Fruit fly (Drosophila melanogaster) whole organism, embryonic: ENCODE measurements around the gene CG1136.

Experiments
- CG10267 ChIP-seq: fragments of 200-800 bp; sonication (Bioruptor generic); optimal IDR thresholded peaks from 2 replicates; lab custom pipeline; 2018; ENCODE audit warnings: missing biosample characterization, mild to moderate bottlenecking, missing genetic modification characterization, moderate library complexity
- CG11504 ChIP-seq: fragments of 200-800 bp; sonication (Bioruptor generic); optimal IDR thresholded peaks from 3 replicates; lab custom pipeline; 2019; ENCODE audit warnings: missing biosample characterization, mild to moderate bottlenecking, missing genetic modification characterization, moderate library complexity
- CG12236 ChIP-seq: fragments of 200-800 bp; sonication (Bioruptor generic); optimal IDR thresholded peaks from 2 replicates; lab custom pipeline; 2016; ENCODE audit warnings: missing biosample characterization, missing genetic modification characterization
- CG12942 ChIP-seq: fragments of 200-800 bp; sonication (Bioruptor generic); optimal IDR thresholded peaks from 3 replicates; lab custom pipeline; 2016; ENCODE audit warnings: missing biosample characterization, missing genetic modification characterization
- CG13424 ChIP-seq: fragments of 200-800 bp; sonication (Bioruptor generic); optimal IDR thresholded peaks from 2 replicates; lab custom pipeline; 2019; ENCODE audit warnings: missing biosample characterization, mild to moderate bottlenecking, missing genetic modification characterization, moderate library complexity
- CG1603 ChIP-seq: fragments of 200-800 bp; sonication (Bioruptor generic); optimal IDR thresholded peaks from 2 replicates; lab custom pipeline; 2019; ENCODE audit warnings: missing biosample characterization, mild to moderate bottlenecking, missing genetic modification characterization, moderate library complexity
- CG18011 ChIP-seq: fragments of 200-800 bp; sonication (Bioruptor generic); optimal IDR thresholded peaks from 2 replicates; lab custom pipeline; 2017; ENCODE audit warnings: missing biosample characterization, missing genetic modification characterization, mild to moderate bottlenecking, moderate library complexity, missing genotype
- CG18262 ChIP-seq: fragments of 200-800 bp; optimal IDR thresholded peaks from 3 replicates; lab custom pipeline; 2019; ENCODE audit warnings: missing biosample characterization, mild to moderate bottlenecking, missing genetic modification characterization, moderate library complexity
- CG2116 ChIP-seq: fragments of 200-800 bp; sonication (Bioruptor generic); optimal IDR thresholded peaks from 3 replicates; lab custom pipeline; 2018; ENCODE audit warnings: missing biosample characterization, mild to moderate bottlenecking, missing genetic modification characterization
- CG2712 ChIP-seq: fragments of 200-800 bp; optimal IDR thresholded peaks from 3 replicates; lab custom pipeline; 2019; ENCODE audit warnings: missing biosample characterization, mild to moderate bottlenecking, missing genetic modification characterization, moderate library complexity
- CG30403 ChIP-seq: fragments of 200-800 bp; sonication (Bioruptor generic); optimal IDR thresholded peaks from 3 replicates; lab custom pipeline; 2016; ENCODE audit warnings: missing biosample characterization, missing genetic modification characterization
- CG31441 ChIP-seq: fragments of 200-800 bp; sonication (Bioruptor generic); IDR thresholded peaks from 2 replicates; pipeline ENCODE4 v1.3.6; 2022; ENCODE audit warnings: missing biosample characterization, missing genetic modification characterization
- CG4328 ChIP-seq: fragments of 200-800 bp; sonication (Bioruptor generic); optimal IDR thresholded peaks from 3 replicates; lab custom pipeline; 2017; ENCODE audit warnings: missing biosample characterization, missing genetic modification reagents, missing genetic modification characterization
- CG4360 ChIP-seq: fragments of 200-800 bp; sonication (Bioruptor generic); IDR thresholded peaks from 2 replicates; pipeline ENCODE4 v1.3.6; 2022; ENCODE audit warnings: missing biosample characterization, missing genetic modification characterization
- CG4424 ChIP-seq: fragments of 200-800 bp; sonication (Bioruptor generic); optimal IDR thresholded peaks from 3 replicates; lab custom pipeline; 2016; ENCODE audit warnings: missing biosample characterization, missing genetic modification characterization
- CG6689 ChIP-seq: fragments of 200-800 bp; sonication (Bioruptor generic); IDR thresholded peaks from 2 replicates; pipeline ENCODE4 v1.3.6; 2022; ENCODE audit warnings: missing biosample characterization, missing genetic modification characterization
- CG8388 ChIP-seq: fragments of 200-800 bp; sonication (Bioruptor generic); optimal IDR thresholded peaks from 2 replicates; lab custom pipeline; 2019; ENCODE audit warnings: missing biosample characterization, mild to moderate bottlenecking, missing genetic modification characterization, moderate library complexity
- CG9437 ChIP-seq: fragments of 200-800 bp; sonication (Bioruptor generic); optimal IDR thresholded peaks from 2 replicates; lab custom pipeline; 2018; ENCODE audit warnings: missing biosample characterization, mild to moderate bottlenecking, missing genetic modification characterization
- Gsc ChIP-seq: fragments of 200-800 bp; sonication (Bioruptor generic); IDR thresholded peaks from 2 replicates; pipeline ENCODE4 v1.3.6; 2022; ENCODE audit warnings: missing biosample characterization, missing genetic modification characterization
- Hey ChIP-seq: fragments of 200-800 bp; sonication (Bioruptor generic); optimal IDR thresholded peaks from 3 replicates; lab custom pipeline; 2018; ENCODE audit warnings: missing biosample characterization, mild to moderate bottlenecking, missing genetic modification characterization
- Med ChIP-seq: fragments of 200-800 bp; sonication (Bioruptor generic); peaks from one replicate; lab custom pipeline; 2016; ENCODE audit warnings: missing biosample characterization, missing genetic modification characterization, mild to moderate bottlenecking, inconsistent platforms, moderate library complexity
- Meics ChIP-seq: fragments of 200-800 bp; sonication (Bioruptor generic); optimal IDR thresholded peaks from 2 replicates; lab custom pipeline; 2017; ENCODE audit warnings: missing biosample characterization, mild to moderate bottlenecking, missing genetic modification characterization
- Nf-YB ChIP-seq: fragments of 200-800 bp; sonication (Bioruptor generic); optimal IDR thresholded peaks from 3 replicates; lab custom pipeline; 2019; ENCODE audit warnings: missing biosample characterization, mild to moderate bottlenecking, missing genetic modification characterization, moderate library complexity
- Nf-YC ChIP-seq: fragments of 200-800 bp; optimal IDR thresholded peaks from 3 replicates; lab custom pipeline; 2019; ENCODE audit warnings: missing biosample characterization, mild to moderate bottlenecking, missing genetic modification characterization, moderate library complexity
- NfI ChIP-seq: fragments of 200-800 bp; sonication (Bioruptor generic); optimal IDR thresholded peaks from 3 replicates; lab custom pipeline; 2018; ENCODE audit warnings: missing biosample characterization, mild to moderate bottlenecking, missing genetic modification characterization, moderate library complexity
- Oli ChIP-seq: fragments of 200-800 bp; sonication (Bioruptor generic); optimal IDR thresholded peaks from 2 replicates; lab custom pipeline; 2018; ENCODE audit warnings: missing biosample characterization, mild to moderate bottlenecking, missing genetic modification characterization, moderate library complexity
- PHDP ChIP-seq: fragments of 200-800 bp; sonication (Bioruptor generic); optimal IDR thresholded peaks from 3 replicates; lab custom pipeline; 2018; ENCODE audit warnings: missing biosample characterization, mild to moderate bottlenecking, missing genetic modification characterization, moderate library complexity
- Ssrp ChIP-seq: fragments of 200-800 bp; sonication (Bioruptor generic); optimal IDR thresholded peaks from 2 replicates; lab custom pipeline; 2018; ENCODE audit warnings: missing biosample characterization, mild to moderate bottlenecking, missing genetic modification characterization, moderate library complexity
- Usf ChIP-seq: fragments of 200-800 bp; sonication (Bioruptor generic); optimal IDR thresholded peaks from 2 replicates; lab custom pipeline; 2017; ENCODE audit warnings: missing genotype, missing biosample characterization, missing genetic modification characterization
- ase ChIP-seq: fragments of 200-800 bp; sonication (Bioruptor generic); IDR thresholded peaks from 3 replicates; pipeline ENCODE4 v1.3.6; 2022; ENCODE audit warnings: missing biosample characterization, missing genetic modification characterization
- bcd ChIP-seq: fragments of 200-800 bp; sonication (Bioruptor generic); optimal IDR thresholded peaks from 2 replicates; lab custom pipeline; 2017; ENCODE audit warnings: missing biosample characterization, mild to moderate bottlenecking, missing genetic modification characterization
- bsh ChIP-seq, 2 experiments: fragments of 200-800 bp; sonication (Bioruptor generic); optimal IDR thresholded peaks; 2 replicates each; lab custom pipeline; 2017 to 2018; ENCODE audit warnings: mild to moderate bottlenecking in 2 of 2, missing biosample characterization in 2 of 2, missing genetic modification characterization in 2 of 2, moderate library complexity in 1 of 2
- caup ChIP-seq: fragments of 200-800 bp; sonication (Bioruptor generic); optimal IDR thresholded peaks from 3 replicates; lab custom pipeline; 2017; ENCODE audit warnings: missing biosample characterization, mild to moderate bottlenecking, missing genetic modification characterization, moderate library complexity; ENCODE audit not compliant: severe bottlenecking
- ci ChIP-seq: fragments of 200-800 bp; sonication (Bioruptor generic); IDR thresholded peaks from 3 replicates; pipeline ENCODE4 v1.3.6; 2022; ENCODE audit warnings: missing biosample characterization, missing genetic modification characterization
- crc ChIP-seq: fragments of 200-800 bp; sonication (Bioruptor generic); optimal IDR thresholded peaks from 2 replicates; lab custom pipeline; 2016; ENCODE audit warnings: missing biosample characterization, missing genetic modification characterization
- dpn ChIP-seq, 2 experiments: fragments of 200-800 bp; sonication (Bioruptor generic); optimal IDR thresholded peaks; 3 replicates each; lab custom pipeline; 2016; ENCODE audit warnings: missing biosample characterization in 2 of 2, missing genetic modification characterization in 2 of 2
- dysf ChIP-seq: fragments of 200-800 bp; sonication (Bioruptor generic); IDR thresholded peaks from 3 replicates; pipeline ENCODE4 v1.3.6; 2022; ENCODE audit warnings: missing biosample characterization, missing genetic modification characterization
- fd3F ChIP-seq: fragments of 200-800 bp; sonication (Bioruptor generic); optimal IDR thresholded peaks from 2 replicates; lab custom pipeline; 2018; ENCODE audit warnings: missing biosample characterization, mild to moderate bottlenecking, missing genetic modification characterization, moderate library complexity
- ind ChIP-seq: fragments of 200-800 bp; sonication (Bioruptor generic); optimal IDR thresholded peaks from 3 replicates; lab custom pipeline; 2016; ENCODE audit warnings: missing biosample characterization, missing genetic modification characterization
- jing ChIP-seq: fragments of 200-800 bp; sonication (Bioruptor generic); optimal IDR thresholded peaks from 2 replicates; lab custom pipeline; 2018; ENCODE audit warnings: missing biosample characterization, mild to moderate bottlenecking, missing genetic modification characterization
- lab ChIP-seq: fragments of 200-800 bp; sonication (Bioruptor generic); optimal IDR thresholded peaks from 3 replicates; lab custom pipeline; 2017; ENCODE audit warnings: missing biosample characterization, missing genetic modification characterization, mild to moderate bottlenecking, moderate library complexity, missing genetic modification reagents
- lola ChIP-seq, 3 experiments: fragments of >200 bp in 2 of 3; fragments of 200-800 bp in 1 of 3; sonication (Bioruptor generic) in 1 of 3; optimal IDR thresholded peaks; 2 replicates each; lab custom pipeline; 2017 to 2019; ENCODE audit warnings: missing biosample characterization in 3 of 3, missing genetic modification characterization in 3 of 3, mild to moderate bottlenecking in 1 of 3, moderate library complexity in 1 of 3
- nmo ChIP-seq: fragments of 200-800 bp; sonication (Bioruptor generic); optimal IDR thresholded peaks from 2 replicates; lab custom pipeline; 2018; ENCODE audit warnings: missing biosample characterization, mild to moderate bottlenecking, missing genetic modification characterization, moderate library complexity
- scrt ChIP-seq: fragments of 200-800 bp; sonication (Bioruptor generic); optimal IDR thresholded peaks from 2 replicates; lab custom pipeline; 2018; ENCODE audit warnings: missing biosample characterization, mild to moderate bottlenecking, missing genetic modification characterization, moderate library complexity
- sisA ChIP-seq: fragments of 200-800 bp; sonication (Bioruptor generic); IDR thresholded peaks from 2 replicates; pipeline ENCODE4 v1.3.6; 2022; ENCODE audit warnings: missing biosample characterization, missing genetic modification characterization
- slbo ChIP-seq: fragments of 200-800 bp; sonication (Bioruptor generic); IDR thresholded peaks from 2 replicates; pipeline ENCODE4 v1.3.6; 2022; ENCODE audit warnings: missing biosample characterization, missing genetic modification characterization
- sr ChIP-seq: fragments of 200-800 bp; sonication (Bioruptor generic); IDR thresholded peaks from 3 replicates; pipeline ENCODE4 v1.3.6; 2022; ENCODE audit warnings: missing biosample characterization, missing genetic modification characterization
- sug ChIP-seq: fragments of 200-800 bp; optimal IDR thresholded peaks from 2 replicates; lab custom pipeline; 2019; ENCODE audit warnings: missing biosample characterization, mild to moderate bottlenecking, missing genetic modification characterization, moderate library complexity
- toy ChIP-seq: fragments of 200-800 bp; sonication (Bioruptor generic); IDR thresholded peaks from 2 replicates; pipeline ENCODE4 v1.3.6; 2022; ENCODE audit warnings: missing biosample characterization, missing genetic modification characterization
- wor ChIP-seq: fragments of 200-800 bp; sonication (Bioruptor generic); IDR thresholded peaks from 2 replicates; pipeline ENCODE4 v1.3.6; 2022; ENCODE audit warnings: missing biosample characterization, missing genetic modification characterization

The CG1136 gene

DNA sequence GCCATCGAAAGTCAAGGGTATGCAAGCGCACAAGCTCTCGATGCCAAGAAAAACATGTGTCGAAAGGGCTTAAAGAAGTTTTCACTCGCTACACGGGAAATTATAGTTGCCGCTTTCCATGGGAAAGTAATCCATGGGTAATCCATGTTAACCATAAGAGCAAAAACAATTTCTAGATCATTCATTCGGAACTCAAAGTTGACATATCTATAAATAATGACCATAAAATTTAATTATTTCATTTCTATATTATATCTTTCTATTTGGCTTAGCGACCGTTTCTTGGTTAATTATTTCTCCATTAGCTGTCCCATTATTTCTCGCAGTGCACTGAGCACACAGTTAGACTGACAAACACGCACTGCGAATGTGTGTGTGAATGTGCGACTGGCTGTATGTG is 45.7 kb upstream of the CG1136 start (continued):
- TF ChIP-seq Hey (no peak), PHDP (tag; lab: Kevin White, UChicago) (peak; percentile 52), Ssrp (tag; lab: Kevin White, UChicago) (peak; percentile 36), ci (GFP tag; lab: Robert Waterston, UW) (0 out of 3 replicates have a peak, but pooled peaks have one; percentile 26), sug (tag; lab: Kevin White, UChicago) (peak; percentile 60), CG6689 (GFP tag; lab: Robert Waterston, UW) (peak; percentile 6; the same call in 1 of the 2 replicates), Meics (peak; percentile 57), toy (GFP tag; lab: Robert Waterston, UW) (no peak), NfI (GFP tag; lab: Kevin White, UChicago) (peak; percentile 45), ind (GFP tag; lab: Kevin White, UChicago) (peak; percentile 5), CG11504 (tag; lab: Kevin White, UChicago) (peak; percentile 55), slbo (peak; percentile 22; the same call in 1 of the 2 replicates), Med (GFP tag; lab: Kevin White, UChicago) (no peak), CG18011 (GFP tag; lab: Kevin White, UChicago) (peak; percentile 9), CG13424 (peak; percentile 67), CG8388 (GFP tag; lab: Kevin White, UChicago) (peak; percentile 17), bsh (GFP tag; optimal IDR thresholded peaks at IDR 0.05; lab: Kevin White, UChicago) (peak in 1 of 2 experiments; percentile 15), CG2712 (tag; lab: Kevin White, UChicago) (peak; percentile 7), CG4360 (GFP tag; lab: Robert Waterston, UW) (no peak), nmo (GFP tag; lab: Kevin White, UChicago) (peak; percentile 49), fd3F (peak; percentile 20), bcd (GFP tag; lab: Kevin White, UChicago) (peak; percentile 40), CG12236 (GFP tag; lab: Kevin White, UChicago) (no peak), CG12942 (no peak), lab (peak; percentile 33), sisA (peak; percentile 27; the same call in 1 of the 2 replicates), CG30403 (peak; percentile 33), lola (GFP tag; optimal IDR thresholded peaks at IDR 0.05; lab: Kevin White, UChicago) (peak in 1 of 3 experiments; percentile 26), CG18262 (peak; percentile 44), scrt (GFP tag; lab: Kevin White, UChicago) (peak; percentile 1), caup (peak; percentile 3), dysf (no peak), CG1603 (tag; lab: Kevin White, UChicago) (no peak), sr (GFP tag; lab: Robert Waterston, UW) (no peak), Nf-YB (peak; percentile 12), Gsc (GFP tag; lab: Robert Waterston, UW) (no peak), CG4424 (GFP tag; lab: Kevin White, UChicago) (peak; percentile 9), ase (GFP tag; lab: Robert Waterston, UW) (no peak), CG31441 (GFP tag; lab: Robert Waterston, UW) (peak; percentile 22; the same call in 1 of the 2 replicates), CG4328 (GFP tag; lab: Kevin White, UChicago) (no peak), wor (GFP tag; lab: Robert Waterston, UW) (peak; percentile 33; the same call in 1 of the 2 replicates), CG9437 (GFP tag; lab: Kevin White, UChicago) (peak; percentile 32), Oli (tag; lab: Kevin White, UChicago) (peak; percentile 56), crc (GFP tag; lab: Kevin White, UChicago) (no peak), Nf-YC (tag; lab: Kevin White, UChicago) (no peak), dpn (GFP tag; optimal IDR thresholded peaks at IDR 0.05; lab: Kevin White, UChicago) (peak in 1 of 2 experiments; percentile 21), jing (GFP tag; lab: Kevin White, UChicago) (peak; percentile 11), Usf (GFP tag; lab: Kevin White, UChicago) (no peak), CG2116 (no peak), CG10267 (no peak)
